Fruit fly (Drosophila melanogaster) whole organism, wandering third instar larva: ENCODE measurements around the gene ct.

Source experiments
- HLH106 ChIP-seq: fragments of 200-800 bp; optimal IDR thresholded peaks from 3 replicates; lab custom pipeline; 2019; ENCODE audit warnings: missing biosample characterization, mild to moderate bottlenecking, missing genetic modification characterization, moderate library complexity
- Hnf4 ChIP-seq: fragments of 200-800 bp; sonication (Bioruptor generic); optimal IDR thresholded peaks from 2 replicates; lab custom pipeline; 2016; ENCODE audit warnings: missing biosample characterization, mild to moderate bottlenecking, missing genetic modification characterization
- Hr83 ChIP-seq: fragments of 200-300 bp; sonication (Bioruptor generic); optimal IDR thresholded peaks from 2 replicates; lab custom pipeline; 2016; ENCODE audit warnings: missing biosample characterization, mild to moderate bottlenecking, missing genetic modification characterization, moderate library complexity; ENCODE audit not compliant: poor library complexity, severe bottlenecking
- Myc ChIP-seq: fragments of >200 bp; optimal IDR thresholded peaks from 2 replicates; lab custom pipeline; 2017
- Rel ChIP-seq, 2 experiments: fragments of 200-800 bp; sonication (Bioruptor generic) in 1 of 2; optimal IDR thresholded peaks; 2 replicates in 1 of 2; 3 replicates in 1 of 2; lab custom pipeline; 2016 to 2019; ENCODE audit warnings: mild to moderate bottlenecking in 2 of 2, missing biosample characterization in 2 of 2, missing genetic modification characterization in 2 of 2, moderate library complexity in 1 of 2
- Vsx2 ChIP-seq: fragments of 200-300, 225-300 bp; sonication (Bioruptor generic); optimal IDR thresholded peaks from 2 replicates; lab custom pipeline; 2018; ENCODE audit warnings: missing biosample characterization, missing genetic modification characterization; ENCODE audit not compliant: partially characterized antibody
- br ChIP-seq: fragments of 200-800 bp; sonication (Bioruptor generic); optimal IDR thresholded peaks from 2 replicates; lab custom pipeline; 2016; ENCODE audit warnings: missing biosample characterization, missing genetic modification characterization
- lola ChIP-seq: fragments of >200 bp; optimal IDR thresholded peaks from 2 replicates; lab custom pipeline; 2017; ENCODE audit warnings: missing biosample characterization, missing genetic modification characterization
- sv ChIP-seq: fragments of 200-800 bp; sonication (Bioruptor generic); optimal IDR thresholded peaks from 3 replicates; lab custom pipeline; 2016; ENCODE audit warnings: missing biosample characterization, missing genetic modification characterization
- tai ChIP-seq: sonication (Bioruptor generic); optimal IDR thresholded peaks from 2 replicates; lab custom pipeline; 2016; ENCODE audit warnings: missing biosample characterization, missing genetic modification characterization

dm6 chrX:7607991-7608605 is at the start of gene ct:
- no peak for TF ChIP-seq HLH106 (tag; lab: Kevin White, UChicago)
- no peak for TF ChIP-seq Vsx2 (GFP tag; lab: Kevin White, UChicago)
- TF ChIP-seq lola (GFP tag; lab: Kevin White, UChicago) = no peak
- TF ChIP-seq br = no peak
- TF ChIP-seq Myc (lab: Kevin White, UChicago) = no peak
- no peak for TF ChIP-seq sv (GFP tag; lab: Kevin White, UChicago)
- TF ChIP-seq Rel (GFP tag; optimal IDR thresholded peaks at IDR 0.05; lab: Kevin White, UChicago) = no peak
- no peak for TF ChIP-seq Rel (tag; optimal IDR thresholded peaks at IDR 0.05; lab: Kevin White, UChicago)
- TF ChIP-seq tai = no peak
- peak; percentile 39 for TF ChIP-seq Hr83 (GFP tag; lab: Kevin White, UChicago)
- no peak for TF ChIP-seq Hnf4 (GFP tag; lab: Kevin White, UChicago)
